Worm (Caenorhabditis elegans) whole organism, midembryonic: ENCODE measurements around the gene tag-124.

Experiments used
- T22C8.4 ChIP-seq: fragments of 200-800 bp; sonication (Bioruptor generic); IDR thresholded peaks from 2 replicates; pipeline ENCODE4 v1.3.6; 2022; ENCODE audit warnings: missing genetic modification characterization, missing compliant biosample characterization
- tab-1 ChIP-seq: fragments of 200-800 bp; sonication (Bioruptor generic); IDR thresholded peaks from 2 replicates; pipeline ENCODE4 v1.3.6; 2022; ENCODE audit warnings: missing genetic modification characterization, missing compliant biosample characterization

- TF ChIP-seq T22C8.4 (GFP tag; lab: Robert Waterston, UW), result no peak
- TF ChIP-seq tab-1 (GFP tag; lab: Robert Waterston, UW), result no peak
Measured at ce11 chrII:9573412-9573811, 17.7 kb upstream of the tag-124 start.
